Worm (Caenorhabditis elegans): ENCODE results near the gene C14A4.9.

DNA sequence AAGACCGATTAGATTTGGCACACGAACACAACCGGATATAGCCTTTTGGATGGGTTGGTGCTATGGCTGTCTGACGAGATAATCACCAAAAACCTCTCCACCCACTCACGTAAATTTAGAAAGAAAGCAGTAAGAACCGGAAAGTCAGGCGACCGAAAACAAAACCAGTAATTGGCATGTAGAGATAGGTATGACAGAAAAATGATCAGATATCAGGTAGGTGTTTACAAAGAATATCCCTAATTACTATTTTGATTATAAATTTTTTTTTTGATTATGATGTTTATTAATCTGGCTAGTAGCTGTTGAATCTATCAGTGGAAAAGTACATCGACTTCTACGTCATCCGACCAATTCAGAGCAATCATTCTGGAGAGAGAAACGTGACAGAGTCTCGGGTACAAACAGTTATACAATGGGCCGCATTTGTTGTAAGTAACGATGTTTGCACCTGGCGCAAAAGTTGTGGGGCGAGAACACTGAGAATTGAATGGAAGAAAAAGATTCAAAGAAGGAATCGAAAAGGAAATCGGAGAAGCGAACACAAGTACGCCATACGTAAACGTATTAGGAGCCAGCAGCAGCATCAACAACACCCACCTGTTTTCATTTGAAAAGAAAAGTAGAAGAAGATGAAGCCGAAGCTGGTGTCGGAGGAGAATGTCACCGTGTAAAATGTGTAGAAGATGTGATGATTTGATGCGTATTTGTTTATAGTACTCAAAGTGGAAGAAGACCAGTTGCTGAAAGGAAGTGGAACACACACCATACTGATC lies 48.1 kb upstream of the C14A4.9 start:
- TF ChIP-seq lin-13 (GFP tag; optimal IDR thresholded peaks at IDR 0.05) (no peak), nhr-85 (tag) (peak; percentile 20), egl-27 (tag; optimal IDR thresholded peaks at IDR 0.05) (no peak), pax-3 (tag; optimal IDR thresholded peaks at IDR 0.05) (no peak), elt-2 (tag; optimal IDR thresholded peaks at IDR 0.05) (peak; percentile 9), fos-1 (tag; optimal IDR thresholded peaks at IDR 0.05) (no peak), mdl-1 (tag; optimal IDR thresholded peaks at IDR 0.05) (peak in 1 of 2 experiments; percentile 35), efl-1 (optimal IDR thresholded peaks at IDR 0.05) (no peak), efl-1 (GFP tag; optimal IDR thresholded peaks at IDR 0.05 in 1 of 2) (peak in 1 of 2 experiments; percentile 16), lsy-2 (tag; optimal IDR thresholded peaks at IDR 0.05) (peak; percentile 14 to 26), fkh-8 (tag; optimal IDR thresholded peaks at IDR 0.05) (peak; percentile 69), unc-30 (tag; optimal IDR thresholded peaks at IDR 0.05) (no peak), alr-1 (tag; optimal IDR thresholded peaks at IDR 0.05; ENCODE audit: borderline replicate concordance) (no peak)

Measured in whole organism, L1 larva.